Fruit fly (Drosophila melanogaster) whole organism, prepupa: ENCODE results near the gene ATPsynD.
A peak's percentile ranks its signal among the peaks of the same experiment; 100 is the strongest.

Experiments used
- Blimp-1 ChIP-seq: fragments of 200-800 bp; sonication (Bioruptor generic); optimal IDR thresholded peaks from 3 replicates; lab custom pipeline; 2017; ENCODE audit warnings: missing biosample characterization, missing genetic modification characterization, mild to moderate bottlenecking, moderate library complexity, missing genetic modification reagents
- CG10631 ChIP-seq: fragments of 200-800 bp; sonication (Bioruptor generic); optimal IDR thresholded peaks from 2 replicates; lab custom pipeline; 2016; ENCODE audit warnings: missing biosample characterization, missing genetic modification characterization
- CG11762 ChIP-seq: fragments of 200-800 bp; sonication (Bioruptor generic); optimal IDR thresholded peaks from 3 replicates; lab custom pipeline; 2016; ENCODE audit warnings: missing biosample characterization, missing genetic modification characterization; ENCODE audit not compliant: insufficient read depth
- CG11902 ChIP-seq: fragments of 200-800 bp; sonication (Bioruptor generic); optimal IDR thresholded peaks from 3 replicates; lab custom pipeline; 2016; ENCODE audit warnings: missing biosample characterization, missing genetic modification characterization
- CG15336 ChIP-seq: fragments of 200-800 bp; sonication (Bioruptor generic); IDR thresholded peaks from 2 replicates; pipeline ENCODE4 v1.3.6; 2022; ENCODE audit warnings: missing biosample characterization, missing genetic modification characterization
- CG31627 ChIP-seq: fragments of 200-800 bp; sonication (Bioruptor generic); optimal IDR thresholded peaks from 3 replicates; lab custom pipeline; 2016; ENCODE audit warnings: missing biosample characterization, missing genetic modification characterization
- CG32006 ChIP-seq: fragments of 200-800 bp; sonication (Bioruptor generic); optimal IDR thresholded peaks from 3 replicates; lab custom pipeline; 2017; ENCODE audit warnings: missing biosample characterization, mild to moderate bottlenecking, missing genetic modification characterization
- CG34406 ChIP-seq: fragments of 200-800 bp; sonication (Bioruptor generic); optimal IDR thresholded peaks from 3 replicates; lab custom pipeline; 2016; ENCODE audit warnings: missing biosample characterization, missing genetic modification characterization
- CG3919 ChIP-seq: fragments of 200-800 bp; sonication (Bioruptor generic); optimal IDR thresholded peaks from 3 replicates; lab custom pipeline; 2016; ENCODE audit warnings: missing biosample characterization, missing genetic modification characterization
- CG4318 ChIP-seq: fragments of 200-800 bp; sonication (Bioruptor generic); optimal IDR thresholded peaks from 3 replicates; lab custom pipeline; 2017; ENCODE audit warnings: missing biosample characterization, mild to moderate bottlenecking, missing genetic modification characterization
- CG6163 ChIP-seq: fragments of 200-800 bp; sonication (Bioruptor generic); IDR thresholded peaks from 3 replicates; pipeline ENCODE4 v1.3.6; 2022; ENCODE audit warnings: missing biosample characterization, missing genetic modification characterization
- CG6276 ChIP-seq: fragments of 200-800 bp; sonication (Bioruptor generic); optimal IDR thresholded peaks from 2 replicates; lab custom pipeline; 2017; ENCODE audit warnings: missing biosample characterization, mild to moderate bottlenecking, missing genetic modification characterization
- CG6792 ChIP-seq: fragments of 200-800 bp; sonication (Bioruptor generic); optimal IDR thresholded peaks from 3 replicates; lab custom pipeline; 2016; ENCODE audit warnings: missing biosample characterization, missing genetic modification characterization
- CG6808 ChIP-seq: fragments of 200-800 bp; sonication (Bioruptor generic); optimal IDR thresholded peaks from 3 replicates; lab custom pipeline; 2017; ENCODE audit warnings: missing biosample characterization, missing genetic modification characterization, mild to moderate bottlenecking, moderate library complexity, missing genetic modification reagents
- CG6854 ChIP-seq: fragments of 200-800 bp; sonication (Bioruptor generic); optimal IDR thresholded peaks from 2 replicates; lab custom pipeline; 2017; ENCODE audit warnings: missing biosample characterization, mild to moderate bottlenecking, missing genetic modification characterization
- CG7368 ChIP-seq: fragments of 200-800 bp; sonication (Bioruptor generic); optimal IDR thresholded peaks from 3 replicates; lab custom pipeline; 2016; ENCODE audit warnings: missing biosample characterization, missing genetic modification characterization
- CG8119 ChIP-seq: fragments of 200-800 bp; sonication (Bioruptor generic); IDR thresholded peaks from 3 replicates; pipeline ENCODE4 v1.3.6; 2022; ENCODE audit warnings: missing biosample characterization, missing genetic modification characterization
- CG8319 ChIP-seq: fragments of 200-800 bp; sonication (Bioruptor generic); optimal IDR thresholded peaks from 3 replicates; lab custom pipeline; 2016; ENCODE audit warnings: missing biosample characterization, missing genetic modification characterization
- CG8632 ChIP-seq: fragments of 200-800 bp; sonication (Bioruptor generic); optimal IDR thresholded peaks from 3 replicates; lab custom pipeline; 2016; ENCODE audit warnings: missing biosample characterization, missing genetic modification characterization
- CG9139 ChIP-seq: fragments of 200-800 bp; sonication (Bioruptor generic); optimal IDR thresholded peaks from 3 replicates; lab custom pipeline; 2017; ENCODE audit warnings: missing biosample characterization, mild to moderate bottlenecking, missing genetic modification characterization
- Eip75B ChIP-seq: fragments of 200-800 bp; sonication (Bioruptor generic); optimal IDR thresholded peaks from 3 replicates; lab custom pipeline; 2016; ENCODE audit warnings: missing biosample characterization, missing genetic modification characterization
- Eip78C ChIP-seq: fragments of 200-800 bp; sonication (Bioruptor generic); peaks from one replicate; lab custom pipeline; 2016; ENCODE audit warnings: missing biosample characterization, missing genetic modification characterization
- Eip93F ChIP-seq: fragments of 200-800 bp; sonication (Bioruptor generic); optimal IDR thresholded peaks from 2 replicates; lab custom pipeline; 2016; ENCODE audit warnings: missing biosample characterization, mild to moderate bottlenecking, missing genetic modification characterization
- Ets21C ChIP-seq: fragments of 200-800 bp; sonication (Bioruptor generic); optimal IDR thresholded peaks from 3 replicates; lab custom pipeline; 2016; ENCODE audit warnings: missing biosample characterization, missing genetic modification characterization
- Ets96B ChIP-seq: fragments of 200-800 bp; optimal IDR thresholded peaks from 2 replicates; lab custom pipeline; 2019; ENCODE audit warnings: missing biosample characterization, mild to moderate bottlenecking, missing genetic modification characterization, moderate library complexity
- Hr38 ChIP-seq: sonication (Bioruptor generic); optimal IDR thresholded peaks from 2 replicates; lab custom pipeline; 2016; ENCODE audit warnings: missing biosample characterization, missing genetic modification characterization
- Hr4 ChIP-seq: fragments of 200-800 bp; sonication (Bioruptor generic); optimal IDR thresholded peaks from 3 replicates; lab custom pipeline; 2016; ENCODE audit warnings: missing biosample characterization, missing genetic modification characterization
- Lpt ChIP-seq: fragments of 200-800 bp; sonication (Bioruptor generic); optimal IDR thresholded peaks from 3 replicates; lab custom pipeline; 2016; ENCODE audit warnings: missing biosample characterization, missing genetic modification characterization
- OdsH ChIP-seq: fragments of 200-800 bp; sonication (Bioruptor generic); optimal IDR thresholded peaks from 3 replicates; lab custom pipeline; 2016; ENCODE audit warnings: missing biosample characterization, missing genetic modification characterization
- achi ChIP-seq: fragments of 200-800 bp; sonication (Bioruptor generic); optimal IDR thresholded peaks from 3 replicates; lab custom pipeline; 2016; ENCODE audit warnings: missing biosample characterization, missing genetic modification characterization
- acj6 ChIP-seq: fragments of 200-800 bp; sonication (Bioruptor generic); optimal IDR thresholded peaks from 3 replicates; lab custom pipeline; 2016; ENCODE audit warnings: missing biosample characterization, missing genetic modification characterization
- cyc ChIP-seq: fragments of 200-800 bp; sonication (Bioruptor generic); optimal IDR thresholded peaks from 3 replicates; lab custom pipeline; 2016; ENCODE audit warnings: missing biosample characterization, missing genetic modification characterization
- dac ChIP-seq: fragments of 200-800 bp; sonication (Bioruptor generic); optimal IDR thresholded peaks from 2 replicates; lab custom pipeline; 2017; ENCODE audit warnings: missing biosample characterization, mild to moderate bottlenecking, missing genetic modification characterization
- dsx ChIP-seq: fragments of 200-800 bp; optimal IDR thresholded peaks from 3 replicates; lab custom pipeline; 2019; ENCODE audit warnings: missing biosample characterization, mild to moderate bottlenecking, missing genetic modification characterization, moderate library complexity; ENCODE audit not compliant: poor library complexity, severe bottlenecking
- eg ChIP-seq: fragments of 200-800 bp; sonication (Bioruptor generic); IDR thresholded peaks from 3 replicates; pipeline ENCODE4 v1.3.6; 2022; ENCODE audit warnings: missing biosample characterization, missing genetic modification characterization
- fd59A ChIP-seq: fragments of 200-800 bp; sonication (Bioruptor generic); optimal IDR thresholded peaks from 2 replicates; lab custom pipeline; 2017; ENCODE audit warnings: missing biosample characterization, mild to moderate bottlenecking, missing genetic modification characterization, missing genetic modification reagents
- pdm3 ChIP-seq: fragments of 200-800 bp; sonication (Bioruptor generic); optimal IDR thresholded peaks from 3 replicates; lab custom pipeline; 2016; ENCODE audit warnings: missing biosample characterization, missing genetic modification characterization
- salr ChIP-seq, 2 experiments: fragments of 200-800 bp; sonication (Bioruptor generic); optimal IDR thresholded peaks; 3 replicates each; lab custom pipeline; 2016 to 2018; ENCODE audit warnings: missing biosample characterization in 2 of 2, missing genetic modification characterization in 2 of 2, mild to moderate bottlenecking in 1 of 2
- ss ChIP-seq, 2 experiments: fragments of 200-800 bp; sonication (Bioruptor generic); optimal IDR thresholded peaks; 2 replicates in 1 of 2; 3 replicates in 1 of 2; lab custom pipeline; 2017 to 2018; ENCODE audit warnings: mild to moderate bottlenecking in 2 of 2, missing biosample characterization in 2 of 2, missing genetic modification characterization in 2 of 2, moderate library complexity in 1 of 2
- svp ChIP-seq: fragments of 200-800 bp; sonication (Bioruptor generic); peaks from one replicate; lab custom pipeline; 2016; ENCODE audit warnings: missing biosample characterization, missing genetic modification characterization
- topi ChIP-seq: fragments of 200-800 bp; sonication (Bioruptor generic); optimal IDR thresholded peaks from 3 replicates; lab custom pipeline; 2016; ENCODE audit warnings: missing biosample characterization, missing genetic modification characterization
- vri ChIP-seq: fragments of 200-800 bp; sonication (Bioruptor generic); optimal IDR thresholded peaks from 3 replicates; lab custom pipeline; 2016; ENCODE audit warnings: missing biosample characterization, mild to moderate bottlenecking, missing genetic modification characterization

Gene ATPsynD

DNA sequence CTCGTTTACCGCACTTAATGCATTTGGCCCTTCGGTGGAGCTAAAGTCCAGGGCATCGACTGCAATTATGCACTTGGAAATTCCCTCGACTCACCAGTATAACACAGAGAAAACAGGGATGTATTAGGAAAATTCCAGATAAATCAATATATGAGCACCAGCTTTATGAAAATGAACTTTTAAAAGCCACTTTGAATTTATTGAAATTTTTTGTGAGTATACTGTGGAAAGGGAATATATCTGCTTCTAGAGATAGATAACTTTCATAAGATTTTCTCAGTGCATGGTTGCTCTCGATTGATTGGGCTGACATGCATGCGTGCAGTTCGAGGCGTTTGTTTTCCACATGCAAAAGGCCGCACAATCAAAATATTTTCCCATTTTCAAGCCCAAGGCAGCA is 11.0 kb downstream of the ATPsynD start (continued):
- peak; percentile 57 for TF ChIP-seq dsx (GFP tag; lab: Kevin White, UChicago)
- TF ChIP-seq Hr38 = no peak
- TF ChIP-seq Lpt (GFP tag; lab: Kevin White, UChicago) = peak; percentile 70
- peak; percentile 83 for TF ChIP-seq CG6163 (GFP tag; lab: Robert Waterston, UW)
- TF ChIP-seq topi = peak; percentile 58
- peak; percentile 49 for TF ChIP-seq CG8319
- TF ChIP-seq salr (GFP tag; optimal IDR thresholded peaks at IDR 0.05; lab: Kevin White, UChicago) = peak; percentile 48 to 77
- TF ChIP-seq Eip75B (GFP tag; lab: Kevin White, UChicago) = peak; percentile 78
- peak; percentile 49 to 77 for TF ChIP-seq ss (GFP tag; optimal IDR thresholded peaks at IDR 0.05; lab: Kevin White, UChicago)
- TF ChIP-seq Eip93F (GFP tag; lab: Kevin White, UChicago) = no peak
- TF ChIP-seq CG7368 (GFP tag; lab: Kevin White, UChicago) = peak; percentile 64
- TF ChIP-seq CG34406 (GFP tag; lab: Kevin White, UChicago) = peak; percentile 70
- peak; percentile 18 for TF ChIP-seq CG11902 (GFP tag; lab: Kevin White, UChicago)
- peak; percentile 59 for TF ChIP-seq CG31627 (GFP tag; lab: Kevin White, UChicago)
- peak; percentile 80 for TF ChIP-seq Ets96B (tag; lab: Kevin White, UChicago)
- peak; percentile 68 for TF ChIP-seq CG11762 (GFP tag; lab: Kevin White, UChicago)

- TF ChIP-seq vri (GFP tag; lab: Kevin White, UChicago) (no peak), CG6163 (GFP tag; lab: Robert Waterston, UW) (peak; percentile 19; the same call in 1 of the 3 replicates), CG9139 (GFP tag; lab: Kevin White, UChicago) (peak; percentile 3), dsx (GFP tag; lab: Kevin White, UChicago) (peak; percentile 2), eg (GFP tag; lab: Robert Waterston, UW) (peak; percentile 34; the same call in 2 of the 3 replicates), CG15336 (no peak), CG11902 (GFP tag; lab: Kevin White, UChicago) (no peak), CG6276 (GFP tag; lab: Kevin White, UChicago) (peak; percentile 40), ss (GFP tag; optimal IDR thresholded peaks at IDR 0.05; lab: Kevin White, UChicago) (peak in 1 of 2 experiments; percentile 57), CG6808 (GFP tag; lab: Kevin White, UChicago) (peak; percentile 20)
Measured at dm6 chr3R:19106452-19106851, 11.7 kb downstream of the ATPsynD start.

- peak; percentile 28 for TF ChIP-seq CG10631
- peak; percentile 11 for TF ChIP-seq OdsH (GFP tag; lab: Kevin White, UChicago)
- peak; percentile 33; the same call in 1 of the 2 replicates for TF ChIP-seq CG15336
- TF ChIP-seq pdm3 (GFP tag; lab: Kevin White, UChicago) = no peak
- TF ChIP-seq vri (GFP tag; lab: Kevin White, UChicago) = no peak
- no peak for TF ChIP-seq Ets21C
- TF ChIP-seq Hr4 = no peak
- no peak for TF ChIP-seq cyc (GFP tag; lab: Kevin White, UChicago)
- no peak for TF ChIP-seq fd59A (GFP tag; lab: Kevin White, UChicago)
- TF ChIP-seq CG31627 (GFP tag; lab: Kevin White, UChicago) = no peak
- peak; percentile 60 for TF ChIP-seq Eip78C (GFP tag; lab: Kevin White, UChicago)
- TF ChIP-seq acj6 (GFP tag; lab: Kevin White, UChicago) = no peak
- TF ChIP-seq achi (GFP tag; lab: Kevin White, UChicago) = peak; percentile 3
- no peak for TF ChIP-seq Hr38
- peak; percentile 15 for TF ChIP-seq CG32006 (GFP tag; lab: Kevin White, UChicago)
- TF ChIP-seq CG8119 (GFP tag; lab: Robert Waterston, UW) = peak; percentile 36; the same call in 1 of the 3 replicates
Measured at dm6 chr3R:19107058-19107457, 12.3 kb downstream of the ATPsynD start.

dm6 chr3R:19108126-19108525 is 13.3 kb downstream of the ATPsynD start:
- TF ChIP-seq CG6854 (GFP tag; lab: Kevin White, UChicago) (no peak), CG6792 (no peak), salr (GFP tag; optimal IDR thresholded peaks at IDR 0.05; lab: Kevin White, UChicago) (no peak), svp (GFP tag; lab: Kevin White, UChicago) (peak; percentile 5), acj6 (GFP tag; lab: Kevin White, UChicago) (no peak), CG32006 (GFP tag; lab: Kevin White, UChicago) (peak; percentile 58), CG8632 (GFP tag; lab: Kevin White, UChicago) (no peak), CG9139 (GFP tag; lab: Kevin White, UChicago) (no peak), dac (no peak), CG3919 (GFP tag; lab: Kevin White, UChicago) (peak; percentile 36), Eip93F (GFP tag; lab: Kevin White, UChicago) (no peak), CG15336 (peak; percentile 42; the same call in 1 of the 2 replicates), fd59A (GFP tag; lab: Kevin White, UChicago) (no peak), Blimp-1 (GFP tag; lab: Kevin White, UChicago) (no peak), Eip78C (GFP tag; lab: Kevin White, UChicago) (peak; percentile 64), Lpt (GFP tag; lab: Kevin White, UChicago) (peak; percentile 2), eg (GFP tag; lab: Robert Waterston, UW) (0 out of 3 replicates have a peak, but pooled peaks have one; percentile 40), achi (GFP tag; lab: Kevin White, UChicago) (no peak), Hr38 (no peak), Hr4 (peak; percentile 50), Ets21C (no peak), CG4318 (GFP tag; lab: Kevin White, UChicago) (no peak), CG6276 (GFP tag; lab: Kevin White, UChicago) (peak; percentile 32), CG6163 (GFP tag; lab: Robert Waterston, UW) (peak; percentile 61; the same call in 2 of the 3 replicates)
